Worm (Caenorhabditis elegans) whole organism, L1 larva: ENCODE data around the gene clec-75.

Experiments used
- F16B12.6 ChIP-seq: fragments of 150-350 bp; optimal IDR thresholded peaks from 2 replicates; lab custom pipeline; 2014; ENCODE audit warnings: missing biosample characterization, missing genetic modification characterization
- aha-1 ChIP-seq: fragments of 150-350 bp; optimal IDR thresholded peaks from 2 replicates; lab custom pipeline; 2014; ENCODE audit warnings: missing biosample characterization, missing genetic modification characterization
- alr-1 ChIP-seq: fragments of 200-800 bp; sonication (Bioruptor generic); optimal IDR thresholded peaks from 2 replicates; lab custom pipeline; 2018; ENCODE audit warnings: borderline replicate concordance, mild to moderate bottlenecking, missing genetic modification characterization, missing compliant biosample characterization
- blmp-1 ChIP-seq: fragments of 150-350 bp; optimal IDR thresholded peaks from 2 replicates; lab custom pipeline; 2014; ENCODE audit warnings: missing biosample characterization, missing genetic modification characterization
- ceh-63 ChIP-seq: fragments of 200-800 bp; sonication (Bioruptor generic); optimal IDR thresholded peaks from 2 replicates; lab custom pipeline; 2018; ENCODE audit warnings: mild to moderate bottlenecking, missing genetic modification characterization, missing compliant biosample characterization
- ceh-82 ChIP-seq, 3 experiments: fragments of 150-350 bp in 1 of 3; sonication (generic microtip) in 2 of 3; optimal IDR thresholded peaks; 2 replicates each; lab custom pipeline; 2014 to 2017; ENCODE audit warnings: missing biosample characterization in 3 of 3, missing genetic modification characterization in 3 of 3
- dpl-1 ChIP-seq, 3 experiments: fragments of 150-350 bp in 2 of 3; sonication (generic microtip) in 1 of 3; optimal IDR thresholded peaks; 2 replicates each; lab custom pipeline; 2014 to 2017; ENCODE audit warnings: missing biosample characterization in 3 of 3, missing genetic modification characterization in 3 of 3, missing genetic modification reagents in 3 of 3
- efl-1 ChIP-seq, 4 experiments: fragments of 150-350 bp; optimal IDR thresholded peaks in 3 of 4; peaks in 1 of 4; 1 replicate in 1 of 4; 2 replicates in 3 of 4; lab custom pipeline; 2014; ENCODE audit warnings: missing biosample characterization in 2 of 4, missing genetic modification characterization in 2 of 4, missing genetic modification reagents in 2 of 4
- egl-13 ChIP-seq: sonication (generic microtip); optimal IDR thresholded peaks from 2 replicates; lab custom pipeline; 2016; ENCODE audit warnings: missing genotype, missing genetic modification reagents, missing genetic modification characterization, missing compliant biosample characterization
- ets-5 ChIP-seq: fragments of 200-800 bp; sonication (Bioruptor generic); IDR thresholded peaks from 2 replicates; pipeline ENCODE4 v1.3.6; 2022; ENCODE audit warnings: missing genetic modification characterization, missing compliant biosample characterization
- fkh-10 ChIP-seq: sonication (generic microtip); optimal IDR thresholded peaks from 2 replicates; lab custom pipeline; 2017; ENCODE audit warnings: missing biosample characterization, missing genetic modification reagents, missing genetic modification characterization
- hpl-2 ChIP-seq: fragments of 150-350 bp; optimal IDR thresholded peaks from 2 replicates; lab custom pipeline; 2014; ENCODE audit warnings: missing biosample characterization, missing genetic modification reagents, missing genetic modification characterization
- irx-1 ChIP-seq: sonication (generic microtip); optimal IDR thresholded peaks from 2 replicates; lab custom pipeline; 2016; ENCODE audit warnings: missing genetic modification characterization, missing compliant biosample characterization
- isw-1 ChIP-seq: fragments of 200-800 bp; sonication (Bioruptor generic); IDR thresholded peaks from 2 replicates; pipeline ENCODE4 v1.3.6; 2022; ENCODE audit warnings: missing genetic modification characterization, missing compliant biosample characterization
- lin-13 ChIP-seq: fragments of 150-350 bp; optimal IDR thresholded peaks from 2 replicates; lab custom pipeline; 2014; ENCODE audit warnings: missing biosample characterization, missing genetic modification reagents, missing genetic modification characterization
- lin-14 ChIP-seq: fragments of 200-800 bp; sonication (Bioruptor generic); optimal IDR thresholded peaks from 2 replicates; lab custom pipeline; 2018; ENCODE audit warnings: mild to moderate bottlenecking, missing genetic modification characterization, moderate library complexity, missing compliant biosample characterization
- lin-35 ChIP-seq, 2 experiments: fragments of 150-350 bp; optimal IDR thresholded peaks; 2 replicates each; lab custom pipeline; 2014; ENCODE audit warnings: missing biosample characterization in 2 of 2, missing genetic modification characterization in 2 of 2, missing genetic modification reagents in 2 of 2
- mab-9 ChIP-seq: fragments of 200-800 bp; sonication (Bioruptor generic); IDR thresholded peaks from 2 replicates; pipeline ENCODE4 v1.3.6; 2022; ENCODE audit warnings: missing genetic modification reagents, missing genetic modification characterization, missing compliant biosample characterization
- mep-1 ChIP-seq: fragments of 150-350 bp; optimal IDR thresholded peaks from 2 replicates; lab custom pipeline; 2014; ENCODE audit warnings: missing biosample characterization, missing genetic modification characterization
- nhr-28 ChIP-seq: fragments of 150-350 bp; optimal IDR thresholded peaks from 2 replicates; lab custom pipeline; 2014; ENCODE audit warnings: missing biosample characterization, missing genetic modification characterization
- nhr-47 ChIP-seq: sonication (generic microtip); optimal IDR thresholded peaks from 2 replicates; lab custom pipeline; 2016; ENCODE audit warnings: mild to moderate bottlenecking, missing genetic modification characterization, moderate library complexity, missing compliant biosample characterization
- nhr-71 ChIP-seq: sonication (generic microtip); optimal IDR thresholded peaks from 2 replicates; lab custom pipeline; 2016; ENCODE audit warnings: mild to moderate bottlenecking, missing genetic modification characterization, moderate library complexity, missing compliant biosample characterization
- nhr-85 ChIP-seq: sonication (generic microtip); peaks from one replicate; lab custom pipeline; 2016; ENCODE audit warnings: missing genetic modification characterization, inconsistent platforms, missing compliant biosample characterization
- nhr-90 ChIP-seq: sonication (generic microtip); optimal IDR thresholded peaks from 2 replicates; lab custom pipeline; 2016; ENCODE audit warnings: mild to moderate bottlenecking, missing genetic modification characterization, missing compliant biosample characterization; ENCODE audit not compliant: poor library complexity
- rnt-1 ChIP-seq: sonication (generic microtip); optimal IDR thresholded peaks from 2 replicates; lab custom pipeline; 2016; ENCODE audit warnings: mild to moderate bottlenecking, missing genetic modification characterization, moderate library complexity, missing compliant biosample characterization
- snpc-4 ChIP-seq: fragments of 150-350 bp; optimal IDR thresholded peaks from 2 replicates; lab custom pipeline; 2014; ENCODE audit warnings: missing biosample characterization, missing genetic modification characterization
- snu-23 ChIP-seq: sonication (generic microtip); optimal IDR thresholded peaks from 2 replicates; lab custom pipeline; 2016; ENCODE audit warnings: missing genetic modification characterization, missing compliant biosample characterization
- sptf-1 ChIP-seq: fragments of 150-350 bp; optimal IDR thresholded peaks from 2 replicates; lab custom pipeline; 2014; ENCODE audit warnings: missing biosample characterization, missing genetic modification characterization
- tbx-2 ChIP-seq: sonication (generic microtip); optimal IDR thresholded peaks from 2 replicates; lab custom pipeline; 2016; ENCODE audit warnings: missing genetic modification characterization, missing compliant biosample characterization
- vab-15 ChIP-seq: sonication (generic microtip); optimal IDR thresholded peaks from 2 replicates; lab custom pipeline; 2017; ENCODE audit warnings: missing genotype, mild to moderate bottlenecking, missing genetic modification characterization, missing compliant biosample characterization
- xbp-1 ChIP-seq: sonication (generic microtip); optimal IDR thresholded peaks from 2 replicates; lab custom pipeline; 2016; ENCODE audit warnings: missing genetic modification characterization, missing compliant biosample characterization

clec-75 gene

DNA sequence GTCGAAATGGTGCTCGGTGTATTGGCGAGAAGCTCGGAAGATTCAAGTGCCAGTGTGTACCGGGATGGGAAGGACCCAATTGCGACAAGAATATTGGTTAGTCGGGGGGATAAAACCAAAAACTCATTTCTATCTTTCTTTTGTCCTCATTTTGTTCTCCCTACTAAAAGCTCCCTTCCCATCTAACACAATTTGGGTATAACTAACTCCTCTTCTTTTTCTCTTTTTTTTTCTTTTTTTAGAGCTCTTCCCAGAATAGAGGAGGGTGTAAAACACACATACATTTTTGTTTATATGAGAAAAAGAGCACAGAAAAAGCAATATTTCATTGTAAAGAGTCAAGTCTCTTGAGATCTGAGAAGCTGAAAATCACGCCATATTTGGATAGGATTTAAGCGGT lies 44.6 kb downstream of the clec-75 start:
- TF ChIP-seq ceh-63 (GFP tag; lab: Kevin White, UChicago) (no peak), lin-13 (GFP tag; lab: Kevin White, UChicago) (no peak), hpl-2 (GFP tag; lab: Kevin White, UChicago) (no peak), sptf-1 (tag; lab: Kevin White, UChicago) (no peak), vab-15 (tag; lab: Kevin White, UChicago) (no peak), fkh-10 (GFP tag; lab: Kevin White, UChicago) (peak; percentile 42), F16B12.6 (tag; lab: Kevin White, UChicago) (no peak), irx-1 (tag; lab: Kevin White, UChicago) (no peak), xbp-1 (no peak), aha-1 (tag; lab: Kevin White, UChicago) (no peak), rnt-1 (no peak), lin-14 (GFP tag; lab: Kevin White, UChicago) (peak; percentile 58), alr-1 (tag; lab: Kevin White, UChicago) (no peak), nhr-85 (tag; lab: Kevin White, UChicago) (no peak), nhr-28 (tag; lab: Kevin White, UChicago) (no peak)
- TF ChIP-seq, all 84 proteins: peak for 2

DNA sequence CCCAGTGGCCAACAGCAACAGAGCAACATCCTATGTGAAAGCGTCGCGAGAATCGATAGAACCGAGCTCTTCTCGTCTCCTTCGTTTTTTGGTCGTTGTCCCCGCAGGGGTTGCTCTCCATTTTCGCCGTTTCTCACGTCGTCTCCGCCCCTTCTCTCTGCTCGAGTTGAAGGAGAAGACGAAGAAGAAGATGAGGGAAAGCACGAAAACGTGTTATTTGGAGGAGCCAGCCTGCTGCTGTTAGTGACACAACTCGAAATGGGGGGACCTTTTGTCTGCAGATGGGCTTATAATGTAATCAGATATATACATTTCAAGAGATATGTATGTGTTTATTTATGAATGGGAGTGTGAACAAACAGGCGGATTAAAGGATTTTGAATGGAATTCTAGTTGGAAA lies 47.2 kb downstream of the clec-75 start, which contains the start of gene W02C12.2:
Gene W02C12.2 (minus strand): TSS at position 277 of the 400 bp plus-strand sequence.
- TF ChIP-seq ceh-63 (GFP tag; lab: Kevin White, UChicago), result no peak
- no peak for TF ChIP-seq snpc-4 (tag; lab: Kevin White, UChicago)
- peak; percentile 71 for TF ChIP-seq lin-14 (GFP tag; lab: Kevin White, UChicago)
- TF ChIP-seq rnt-1, result peak; percentile 6
- TF ChIP-seq ceh-82 (tag; optimal IDR thresholded peaks at IDR 0.05; lab: Kevin White, UChicago), result peak in 1 of 3 experiments; percentile 44
- peak in 1 of 2 experiments; percentile 9 for TF ChIP-seq lin-35 (GFP tag; optimal IDR thresholded peaks at IDR 0.05; lab: Kevin White, UChicago)

DNA sequence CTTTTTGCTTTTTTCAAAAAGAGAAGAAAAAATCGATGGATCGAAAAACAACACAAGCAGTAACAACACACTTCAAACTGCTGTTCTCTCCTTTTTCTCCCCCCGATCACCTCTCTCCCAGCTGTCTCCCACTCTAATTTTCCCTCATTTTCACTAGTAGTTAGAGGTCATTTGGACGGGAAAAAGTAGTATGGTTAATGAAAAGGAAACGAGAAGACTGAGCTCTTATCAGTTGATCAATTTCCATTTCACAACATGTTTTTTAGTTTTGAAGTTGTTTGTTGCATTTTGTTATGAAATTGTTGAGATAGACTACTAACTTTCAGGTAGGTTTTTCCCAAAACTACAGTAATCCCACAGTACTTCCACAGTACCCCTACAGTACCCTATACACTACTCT lies 47.9 kb downstream of the clec-75 start:
- TF ChIP-seq lin-14 (GFP tag; lab: Kevin White, UChicago) (peak; percentile 34), isw-1 (no peak), blmp-1 (tag; lab: Kevin White, UChicago) (peak; percentile 95), dpl-1 (GFP tag; optimal IDR thresholded peaks at IDR 0.05; lab: Kevin White, UChicago) (no peak), egl-13 (tag; lab: Kevin White, UChicago) (no peak), mep-1 (tag; lab: Kevin White, UChicago) (no peak), nhr-90 (no peak), snu-23 (GFP tag; lab: Kevin White, UChicago) (no peak), xbp-1 (no peak), snpc-4 (tag; lab: Kevin White, UChicago) (no peak), mab-9 (GFP tag; lab: Robert Waterston, UW) (no peak), aha-1 (tag; lab: Kevin White, UChicago) (no peak), alr-1 (tag; lab: Kevin White, UChicago) (no peak), ets-5 (no peak), efl-1 (optimal IDR thresholded peaks at IDR 0.05; lab: Kevin White, UChicago) (no peak), efl-1 (GFP tag; optimal IDR thresholded peaks at IDR 0.05 in 1 of 2; lab: Kevin White, UChicago) (peak in 1 of 2 experiments; percentile 1), nhr-71 (tag; lab: Kevin White, UChicago) (no peak)
- TF ChIP-seq, all 84 proteins: peak for 3

DNA sequence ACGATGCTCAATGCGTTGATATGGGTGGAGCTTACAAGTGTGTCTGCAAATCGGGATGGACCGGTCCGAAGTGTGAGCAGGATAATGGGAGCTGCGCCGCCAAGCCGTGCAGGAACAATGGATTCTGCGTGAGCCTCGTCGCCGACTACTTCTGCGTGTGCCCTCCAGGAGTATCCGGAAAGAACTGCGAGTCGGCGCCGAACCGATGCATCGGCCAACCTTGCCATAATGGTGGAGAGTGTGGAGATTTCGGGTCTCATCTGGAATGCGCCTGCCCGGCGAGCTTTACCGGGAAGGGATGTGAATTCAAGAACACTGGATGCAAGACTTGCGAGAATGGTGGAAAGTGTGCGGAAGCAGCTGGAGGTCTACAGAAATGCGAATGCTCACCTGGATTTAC lies 49.4 kb downstream of the clec-75 start:
- TF ChIP-seq nhr-47 (tag; lab: Kevin White, UChicago) (no peak), efl-1 (optimal IDR thresholded peaks at IDR 0.05; lab: Kevin White, UChicago) (no peak), efl-1 (GFP tag; optimal IDR thresholded peaks at IDR 0.05 in 1 of 2; lab: Kevin White, UChicago) (peak in 1 of 2 experiments; percentile 12), tbx-2 (tag; lab: Kevin White, UChicago) (no peak)
